Fruit fly (Drosophila melanogaster) whole organism, embryonic: ENCODE data around the gene CSN1b.
A peak's percentile ranks its signal among the peaks of the same experiment; 100 is the strongest.

Source experiments
- BtbVII ChIP-seq: fragments of 200-800 bp; sonication (Bioruptor generic); optimal IDR thresholded peaks from 3 replicates; lab custom pipeline; 2017; ENCODE audit warnings: missing biosample characterization, mild to moderate bottlenecking, missing genetic modification characterization
- CG15696 ChIP-seq: fragments of 200-800 bp; sonication (Bioruptor generic); optimal IDR thresholded peaks from 2 replicates; lab custom pipeline; 2019; ENCODE audit warnings: missing biosample characterization, mild to moderate bottlenecking, missing genetic modification characterization, moderate library complexity
- CG17612 ChIP-seq: fragments of 200-800 bp; sonication (Bioruptor generic); IDR thresholded peaks from 2 replicates; pipeline ENCODE4 v1.3.6; 2022; ENCODE audit warnings: missing biosample characterization, missing genetic modification characterization
- CG17802 ChIP-seq: fragments of 200-800 bp; sonication (Bioruptor generic); optimal IDR thresholded peaks from 2 replicates; lab custom pipeline; 2018; ENCODE audit warnings: missing biosample characterization, mild to moderate bottlenecking, missing genetic modification characterization, moderate library complexity
- CG2116 ChIP-seq: fragments of 200-800 bp; sonication (Bioruptor generic); optimal IDR thresholded peaks from 3 replicates; lab custom pipeline; 2018; ENCODE audit warnings: missing biosample characterization, mild to moderate bottlenecking, missing genetic modification characterization
- CG32532 ChIP-seq: fragments of 200-800 bp; sonication (Bioruptor generic); IDR thresholded peaks from 2 replicates; pipeline ENCODE4 v1.3.6; 2022; ENCODE audit warnings: missing biosample characterization, missing genetic modification characterization
- CG42726 ChIP-seq: fragments of 200-800 bp; sonication (Bioruptor generic); IDR thresholded peaks from 2 replicates; pipeline ENCODE4 v1.3.6; 2022; ENCODE audit warnings: missing biosample characterization, missing genetic modification characterization; ENCODE audit not compliant: partially characterized antibody
- CG4424 ChIP-seq: fragments of 200-800 bp; sonication (Bioruptor generic); optimal IDR thresholded peaks from 3 replicates; lab custom pipeline; 2016; ENCODE audit warnings: missing biosample characterization, missing genetic modification characterization
- CG4617 ChIP-seq: fragments of 200-800 bp; sonication (Bioruptor generic); optimal IDR thresholded peaks from 3 replicates; lab custom pipeline; 2016; ENCODE audit warnings: missing biosample characterization, missing genetic modification characterization, borderline replicate concordance
- CG6254 ChIP-seq: fragments of 200-800 bp; sonication (Bioruptor generic); optimal IDR thresholded peaks from 3 replicates; lab custom pipeline; 2017; ENCODE audit warnings: mild to moderate bottlenecking, missing biosample characterization, missing genetic modification reagents, missing genetic modification characterization
- CG7271 ChIP-seq: fragments of 200-800 bp; sonication (Bioruptor generic); optimal IDR thresholded peaks from 2 replicates; lab custom pipeline; 2018; ENCODE audit warnings: missing biosample characterization, mild to moderate bottlenecking, missing genetic modification characterization, moderate library complexity
- CG7745 ChIP-seq: fragments of 200-800 bp; sonication (Bioruptor generic); optimal IDR thresholded peaks from 2 replicates; lab custom pipeline; 2018; ENCODE audit warnings: missing biosample characterization, mild to moderate bottlenecking, missing genetic modification characterization, moderate library complexity
- CG7928 ChIP-seq: fragments of 200-800 bp; sonication (Bioruptor generic); optimal IDR thresholded peaks from 2 replicates; lab custom pipeline; 2017; ENCODE audit warnings: missing biosample characterization, mild to moderate bottlenecking, missing genetic modification characterization
- CG8281 ChIP-seq: fragments of 200-800 bp; sonication (Bioruptor generic); optimal IDR thresholded peaks from 2 replicates; lab custom pipeline; 2018; ENCODE audit warnings: missing biosample characterization, mild to moderate bottlenecking, missing genetic modification characterization, moderate library complexity
- CG8388 ChIP-seq: fragments of 200-800 bp; sonication (Bioruptor generic); optimal IDR thresholded peaks from 2 replicates; lab custom pipeline; 2019; ENCODE audit warnings: missing biosample characterization, mild to moderate bottlenecking, missing genetic modification characterization, moderate library complexity
- CG9215 ChIP-seq: fragments of 200-800 bp; sonication (Bioruptor generic); IDR thresholded peaks from 2 replicates; pipeline ENCODE4 v1.3.6; 2022; ENCODE audit warnings: missing biosample characterization, missing genetic modification characterization
- CG9817 ChIP-seq: fragments of 200-800 bp; sonication (Bioruptor generic); optimal IDR thresholded peaks from 2 replicates; lab custom pipeline; 2018; ENCODE audit warnings: missing biosample characterization, mild to moderate bottlenecking, missing genetic modification characterization, moderate library complexity
- CTCF ChIP-seq: fragments of 200-800 bp; sonication (Bioruptor generic); optimal IDR thresholded peaks from 2 replicates; lab custom pipeline; 2017; ENCODE audit warnings: missing biosample characterization, mild to moderate bottlenecking, missing genetic modification characterization, moderate library complexity
- Dip3 ChIP-seq: fragments of 200-800 bp; sonication (Bioruptor generic); optimal IDR thresholded peaks from 3 replicates; lab custom pipeline; 2016; ENCODE audit warnings: missing biosample characterization, missing genetic modification characterization
- E2f1 ChIP-seq: fragments of 200-800 bp; sonication (Bioruptor generic); IDR thresholded peaks from 2 replicates; pipeline ENCODE4 v1.3.6; 2022; ENCODE audit warnings: missing biosample characterization, missing genetic modification characterization
- HmgZ ChIP-seq: fragments of 200-800 bp; sonication (Bioruptor generic); optimal IDR thresholded peaks from 2 replicates; lab custom pipeline; 2018; ENCODE audit warnings: missing biosample characterization, mild to moderate bottlenecking, missing genetic modification characterization
- Hr51 ChIP-seq, 2 experiments: fragments of 200-800 bp; sonication (Bioruptor generic); optimal IDR thresholded peaks; 2 replicates in 1 of 2; 3 replicates in 1 of 2; lab custom pipeline; 2016 to 2018; ENCODE audit warnings: missing biosample characterization in 2 of 2, missing genetic modification characterization in 2 of 2, mild to moderate bottlenecking in 1 of 2, moderate library complexity in 1 of 2
- Lpt ChIP-seq: fragments of >200 bp; optimal IDR thresholded peaks from 2 replicates; lab custom pipeline; 2018; ENCODE audit warnings: missing biosample characterization, missing genetic modification characterization
- NfI ChIP-seq: fragments of 200-800 bp; sonication (Bioruptor generic); optimal IDR thresholded peaks from 3 replicates; lab custom pipeline; 2018; ENCODE audit warnings: missing biosample characterization, mild to moderate bottlenecking, missing genetic modification characterization, moderate library complexity
- Oli ChIP-seq: fragments of 200-800 bp; sonication (Bioruptor generic); optimal IDR thresholded peaks from 2 replicates; lab custom pipeline; 2018; ENCODE audit warnings: missing biosample characterization, mild to moderate bottlenecking, missing genetic modification characterization, moderate library complexity
- Pdp1 ChIP-seq, 2 experiments: fragments of 200-800 bp; sonication (Bioruptor generic); optimal IDR thresholded peaks; 3 replicates each; lab custom pipeline; 2016; ENCODE audit warnings: missing biosample characterization in 2 of 2, missing genetic modification characterization in 2 of 2, mild to moderate bottlenecking in 1 of 2, moderate library complexity in 1 of 2
- Sin3A ChIP-seq: fragments of >200 bp; optimal IDR thresholded peaks from 2 replicates; lab custom pipeline; 2018
- ase ChIP-seq: fragments of 200-800 bp; sonication (Bioruptor generic); IDR thresholded peaks from 3 replicates; pipeline ENCODE4 v1.3.6; 2022; ENCODE audit warnings: missing biosample characterization, missing genetic modification characterization
- crc ChIP-seq: fragments of 200-800 bp; sonication (Bioruptor generic); optimal IDR thresholded peaks from 2 replicates; lab custom pipeline; 2016; ENCODE audit warnings: missing biosample characterization, missing genetic modification characterization
- dmrt11E ChIP-seq: fragments of 200-800 bp; sonication (Bioruptor generic); optimal IDR thresholded peaks from 3 replicates; lab custom pipeline; 2018; ENCODE audit warnings: missing biosample characterization, mild to moderate bottlenecking, missing genetic modification characterization, moderate library complexity
- dmrt99B ChIP-seq: fragments of 200-800 bp; sonication (Bioruptor generic); optimal IDR thresholded peaks from 2 replicates; lab custom pipeline; 2018; ENCODE audit warnings: missing biosample characterization, mild to moderate bottlenecking, missing genetic modification characterization, moderate library complexity
- eyg ChIP-seq: fragments of 200-800 bp; sonication (Bioruptor generic); optimal IDR thresholded peaks from 3 replicates; lab custom pipeline; 2016; ENCODE audit warnings: missing biosample characterization, missing genetic modification characterization
- fd64A ChIP-seq: fragments of 200-800 bp; sonication (Bioruptor generic); optimal IDR thresholded peaks from 3 replicates; lab custom pipeline; 2018; ENCODE audit warnings: missing biosample characterization, mild to moderate bottlenecking, missing genetic modification characterization
- gce ChIP-seq: fragments of 200-800 bp; sonication (Bioruptor generic); IDR thresholded peaks from 3 replicates; pipeline ENCODE4 v1.3.6; 2022; ENCODE audit warnings: missing biosample characterization, missing genetic modification characterization
- gcm2 ChIP-seq: fragments of 200-800 bp; sonication (Bioruptor generic); optimal IDR thresholded peaks from 2 replicates; lab custom pipeline; 2016; ENCODE audit warnings: missing biosample characterization, missing genetic modification characterization
- jing ChIP-seq: fragments of 200-800 bp; sonication (Bioruptor generic); optimal IDR thresholded peaks from 2 replicates; lab custom pipeline; 2018; ENCODE audit warnings: missing biosample characterization, mild to moderate bottlenecking, missing genetic modification characterization
- kni ChIP-seq: fragments of 200-800 bp; sonication (Bioruptor generic); optimal IDR thresholded peaks from 3 replicates; lab custom pipeline; 2017; ENCODE audit warnings: mild to moderate bottlenecking, missing biosample characterization, missing genetic modification reagents, missing genetic modification characterization
- lilli ChIP-seq: fragments of 200-800 bp; sonication (Bioruptor generic); optimal IDR thresholded peaks from 3 replicates; lab custom pipeline; 2016; ENCODE audit warnings: missing biosample characterization, missing genetic modification characterization
- mirr ChIP-seq: fragments of 200-800 bp; sonication (Bioruptor generic); optimal IDR thresholded peaks from 3 replicates; lab custom pipeline; 2018; ENCODE audit warnings: missing biosample characterization, mild to moderate bottlenecking, missing genetic modification characterization
- oc ChIP-seq: fragments of 200-800 bp; sonication (Bioruptor generic); optimal IDR thresholded peaks from 2 replicates; lab custom pipeline; 2018; ENCODE audit warnings: missing biosample characterization, mild to moderate bottlenecking, missing genetic modification characterization, moderate library complexity
- odd ChIP-seq: fragments of 200-800 bp; sonication (Bioruptor generic); optimal IDR thresholded peaks from 2 replicates; lab custom pipeline; 2017; ENCODE audit warnings: missing biosample characterization, mild to moderate bottlenecking, missing genetic modification characterization
- onecut ChIP-seq: fragments of 200-800 bp; sonication (Bioruptor generic); IDR thresholded peaks from 2 replicates; pipeline ENCODE4 v1.3.6; 2022; ENCODE audit warnings: missing biosample characterization, missing genetic modification characterization
- pan ChIP-seq, 4 experiments: fragments of >200 bp in 3 of 4; fragments of 200-800 bp in 1 of 4; sonication (Bioruptor generic) in 1 of 4; optimal IDR thresholded peaks in 3 of 4; IDR thresholded peaks in 1 of 4; 2 replicates each; pipeline versions ENCODE4 v1.3.6 to Lab custom; 2017 to 2022; ENCODE audit warnings: missing biosample characterization in 2 of 4, missing genetic modification characterization in 2 of 4, mixed read lengths in 1 of 4
- sens-2 ChIP-seq: fragments of 200-800 bp; sonication (Bioruptor generic); IDR thresholded peaks from 2 replicates; pipeline ENCODE4 v1.3.6; 2022; ENCODE audit warnings: missing biosample characterization, missing genetic modification characterization
- shn ChIP-seq: fragments of 200-800 bp; sonication (Bioruptor generic); optimal IDR thresholded peaks from 3 replicates; lab custom pipeline; 2016; ENCODE audit warnings: missing biosample characterization, missing genetic modification characterization
- stwl ChIP-seq: fragments of 200-800 bp; sonication (Bioruptor generic); optimal IDR thresholded peaks from 3 replicates; lab custom pipeline; 2018; ENCODE audit warnings: missing biosample characterization, mild to moderate bottlenecking, missing genetic modification characterization, moderate library complexity
- sug ChIP-seq: fragments of 200-800 bp; optimal IDR thresholded peaks from 2 replicates; lab custom pipeline; 2019; ENCODE audit warnings: missing biosample characterization, mild to moderate bottlenecking, missing genetic modification characterization, moderate library complexity
- tup ChIP-seq: fragments of 200-800 bp; sonication (Bioruptor generic); optimal IDR thresholded peaks from 2 replicates; lab custom pipeline; 2016; ENCODE audit warnings: missing biosample characterization, mild to moderate bottlenecking, missing genetic modification characterization, moderate library complexity
- usp ChIP-seq: fragments of >200 bp; optimal IDR thresholded peaks from 2 replicates; lab custom pipeline; 2017; ENCODE audit warnings: missing biosample characterization, missing genetic modification characterization
- vvl ChIP-seq: fragments of 200-800 bp; sonication (Bioruptor generic); IDR thresholded peaks from 2 replicates; pipeline ENCODE4 v1.3.6; 2022; ENCODE audit warnings: missing biosample characterization, missing genetic modification characterization
- z ChIP-seq: fragments of 200-800 bp; sonication (Bioruptor generic); IDR thresholded peaks from 3 replicates; pipeline ENCODE4 v1.3.6; 2022; ENCODE audit warnings: missing biosample characterization, missing genetic modification characterization
- zf30C ChIP-seq: fragments of 200-800 bp; sonication (Bioruptor generic); optimal IDR thresholded peaks from 3 replicates; lab custom pipeline; 2018; ENCODE audit warnings: missing biosample characterization, mild to moderate bottlenecking, missing genetic modification characterization

CSN1b gene

DNA sequence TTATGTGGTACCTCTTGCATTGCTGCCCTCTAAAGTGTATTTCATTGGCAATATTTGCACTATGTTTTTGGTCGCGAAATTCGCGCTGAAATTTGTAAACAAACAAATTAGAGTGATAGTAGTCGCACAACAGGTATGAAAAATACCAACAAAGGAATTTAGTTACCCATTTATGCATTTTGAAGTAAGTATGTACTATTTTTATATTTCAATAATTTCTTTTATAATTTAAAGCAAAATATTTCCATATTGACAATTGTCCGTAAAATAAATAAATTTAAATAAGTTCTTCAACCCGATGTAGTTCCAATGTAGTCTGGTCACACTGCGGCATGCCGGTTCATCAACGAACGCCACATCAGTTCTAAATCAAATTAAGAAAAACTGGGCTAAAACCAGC, 32.3 kb downstream of the CSN1b start, which contains the start of the genes Rad9 and Uggt (continued):
- TF ChIP-seq fd64A (GFP tag; lab: Kevin White, UChicago) (no peak), usp (GFP tag; lab: Kevin White, UChicago) (no peak), gcm2 (GFP tag; lab: Kevin White, UChicago) (no peak), E2f1 (no peak), CG8281 (no peak), HmgZ (peak; percentile 48), dmrt11E (peak; percentile 18), CG42726 (GFP tag; lab: Robert Waterston, UW) (no peak), CG9215 (GFP tag; lab: Robert Waterston, UW) (no peak), CG8388 (no peak), CG32532 (GFP tag; lab: Robert Waterston, UW) (no peak; the same call in 1 of the 2 replicates), Sin3A (peak; percentile 21), vvl (GFP tag; lab: Robert Waterston, UW) (no peak), tup (GFP tag; lab: Kevin White, UChicago) (no peak), CTCF (GFP tag; lab: Kevin White, UChicago) (no peak), CG15696 (tag; lab: Kevin White, UChicago) (peak; percentile 39), z (GFP tag; lab: Robert Waterston, UW) (no peak), NfI (GFP tag; lab: Kevin White, UChicago) (no peak), CG2116 (GFP tag; lab: Kevin White, UChicago) (peak; percentile 75), CG17612 (GFP tag; lab: Robert Waterston, UW) (no peak), mirr (GFP tag; lab: Kevin White, UChicago) (no peak), Hr51 (GFP tag; optimal IDR thresholded peaks at IDR 0.05; lab: Kevin White, UChicago) (no peak), CG7928 (GFP tag; lab: Kevin White, UChicago) (no peak), crc (GFP tag; lab: Kevin White, UChicago) (no peak), odd (GFP tag; lab: Kevin White, UChicago) (no peak), Dip3 (GFP tag; lab: Kevin White, UChicago) (no peak), CG9817 (tag; lab: Kevin White, UChicago) (no peak), zf30C (GFP tag; lab: Kevin White, UChicago) (no peak), onecut (GFP tag; lab: Robert Waterston, UW) (no peak), stwl (tag; lab: Kevin White, UChicago) (peak; percentile 96), lilli (GFP tag; lab: Kevin White, UChicago) (peak; percentile 7), pan (optimal IDR thresholded peaks at IDR 0.05; lab: Kevin White, UChicago) (no peak), pan (GFP tag; optimal IDR thresholded peaks at IDR 0.05 in 1 of 2, IDR thresholded peaks at IDR 0.05 in 1 of 2) (no peak), CG4424 (GFP tag; lab: Kevin White, UChicago) (peak; percentile 0), CG7745 (tag; lab: Kevin White, UChicago) (no peak), shn (GFP tag; lab: Kevin White, UChicago) (no peak), Lpt (no peak), Oli (tag; lab: Kevin White, UChicago) (no peak), sug (tag; lab: Kevin White, UChicago) (no peak), dmrt99B (no peak), CG4617 (peak; percentile 59), Pdp1 (GFP tag; optimal IDR thresholded peaks at IDR 0.05; lab: Kevin White, UChicago) (no peak), BtbVII (no peak), sens-2 (no peak), jing (GFP tag; lab: Kevin White, UChicago) (no peak), CG6254 (GFP tag; lab: Kevin White, UChicago) (peak; percentile 7), eyg (GFP tag; lab: Kevin White, UChicago) (no peak), ase (no peak), CG17802 (tag; lab: Kevin White, UChicago) (no peak), kni (GFP tag; lab: Kevin White, UChicago) (no peak), gce (GFP tag; lab: Robert Waterston, UW) (no peak), CG7271 (tag; lab: Kevin White, UChicago) (no peak), oc (tag; lab: Kevin White, UChicago) (no peak)
